Worm (Caenorhabditis elegans) whole organism, young adult: ENCODE measurements around the gene Y42A5A.5.

ENCODE experiments used
- B0035.1 ChIP-seq: sonication (generic microtip); optimal IDR thresholded peaks from 2 replicates; lab custom pipeline; 2016; ENCODE audit warnings: missing genetic modification characterization, mild to moderate bottlenecking, missing compliant biosample characterization, missing genotype, missing genetic modification reagents
- B0336.3 ChIP-seq: fragments of 200-800 bp; sonication (Bioruptor generic); IDR thresholded peaks from 2 replicates; pipeline ENCODE4 v1.3.6; 2022; ENCODE audit warnings: missing genetic modification characterization, missing compliant biosample characterization
- F22D6.2 ChIP-seq: sonication (generic microtip); optimal IDR thresholded peaks from 2 replicates; lab custom pipeline; 2016; ENCODE audit warnings: mild to moderate bottlenecking, missing genetic modification characterization, missing compliant biosample characterization
- F33H1.4 ChIP-seq: fragments of 200-800 bp; sonication (Bioruptor generic); IDR thresholded peaks from 2 replicates; pipeline ENCODE4 v1.3.6; 2022; ENCODE audit warnings: missing genetic modification reagents, missing genetic modification characterization, missing compliant biosample characterization
- F37B4.10 ChIP-seq: fragments of 200-800 bp; sonication (Bioruptor generic); IDR thresholded peaks from 2 replicates; pipeline ENCODE4 v1.3.6; 2022; ENCODE audit warnings: missing genetic modification characterization, missing compliant biosample characterization
- F49E8.2 ChIP-seq: sonication (generic microtip); optimal IDR thresholded peaks from 3 replicates; lab custom pipeline; 2017; ENCODE audit warnings: missing genetic modification characterization, mild to moderate bottlenecking, missing compliant biosample characterization, antibody characterized with exemption, moderate library complexity; ENCODE audit not compliant: insufficient read depth
- F57A8.1 ChIP-seq: fragments of 200-800 bp; sonication (Bioruptor generic); optimal IDR thresholded peaks from 2 replicates; lab custom pipeline; 2018; ENCODE audit warnings: mild to moderate bottlenecking, missing genetic modification characterization, moderate library complexity, missing compliant biosample characterization
- F57C9.4 ChIP-seq: sonication (generic microtip); optimal IDR thresholded peaks from 2 replicates; lab custom pipeline; 2017; ENCODE audit warnings: mild to moderate bottlenecking, missing genetic modification characterization, missing compliant biosample characterization
- T26A5.8 ChIP-seq: sonication (generic microtip); optimal IDR thresholded peaks from 2 replicates; lab custom pipeline; 2016; ENCODE audit warnings: missing genetic modification characterization, missing compliant biosample characterization
- Y53G8AR.9 ChIP-seq: fragments of 200-800 bp; sonication (Bioruptor generic); conservative IDR thresholded peaks from 2 replicates; pipeline ENCODE4 v1.3.6; 2022; ENCODE audit warnings: missing genetic modification reagents, missing genetic modification characterization, missing compliant biosample characterization
- Y67H2A.10 ChIP-seq: fragments of 200-800 bp; sonication (Bioruptor generic); conservative IDR thresholded peaks from 2 replicates; pipeline ENCODE4 v1.3.6; 2022; ENCODE audit warnings: missing genetic modification reagents, missing genetic modification characterization, missing compliant biosample characterization
- ama-1 ChIP-seq, 3 experiments: fragments of 150-350 bp in 1 of 3; sonication (generic microtip) in 2 of 3; optimal IDR thresholded peaks; 2 replicates each; lab custom pipeline; 2014 to 2018; ENCODE audit warnings: missing biosample characterization in 2 of 3, missing genetic modification characterization in 2 of 3, missing genetic modification reagents in 2 of 3
- aptf-3 ChIP-seq: fragments of 200-800 bp; sonication (Bioruptor generic); IDR thresholded peaks from 2 replicates; pipeline ENCODE4 v1.3.6; 2022; ENCODE audit warnings: missing genetic modification characterization, missing compliant biosample characterization
- athp-1 ChIP-seq: sonication (generic microtip); optimal IDR thresholded peaks from 2 replicates; lab custom pipeline; 2017; ENCODE audit warnings: mild to moderate bottlenecking, missing genetic modification characterization, missing compliant biosample characterization
- attf-5 ChIP-seq: fragments of 200-800 bp; sonication (Bioruptor generic); optimal IDR thresholded peaks from 2 replicates; lab custom pipeline; 2018; ENCODE audit warnings: mild to moderate bottlenecking, missing genetic modification characterization, missing compliant biosample characterization
- ccch-3 ChIP-seq: fragments of 200-800 bp; sonication (Bioruptor generic); optimal IDR thresholded peaks from 2 replicates; lab custom pipeline; 2018; ENCODE audit warnings: mild to moderate bottlenecking, missing genetic modification characterization, missing compliant biosample characterization
- cebp-2 ChIP-seq: fragments of 200-800 bp; sonication (Bioruptor generic); IDR thresholded peaks from 2 replicates; pipeline ENCODE4 v1.3.6; 2022; ENCODE audit warnings: missing genetic modification characterization, missing compliant biosample characterization
- ceh-100 ChIP-seq: fragments of 200-800 bp; sonication (Bioruptor generic); IDR thresholded peaks from 2 replicates; pipeline ENCODE4 v1.3.6; 2022; ENCODE audit warnings: missing genetic modification reagents, missing genetic modification characterization, missing compliant biosample characterization
- ceh-91 ChIP-seq: fragments of 200-800 bp; sonication (Bioruptor generic); IDR thresholded peaks from 2 replicates; pipeline ENCODE4 v1.3.6; 2022; ENCODE audit warnings: missing genetic modification reagents, missing genetic modification characterization, missing compliant biosample characterization
- dox-1 ChIP-seq: fragments of 200-800 bp; sonication (Bioruptor generic); IDR thresholded peaks from 2 replicates; pipeline ENCODE4 v1.3.6; 2022; ENCODE audit warnings: missing genetic modification reagents, missing genetic modification characterization, missing compliant biosample characterization
- dpff-1 ChIP-seq: sonication (generic microtip); optimal IDR thresholded peaks from 2 replicates; lab custom pipeline; 2017; ENCODE audit warnings: mild to moderate bottlenecking, missing genetic modification characterization, missing compliant biosample characterization
- dpl-1 ChIP-seq: fragments of 150-350 bp; optimal IDR thresholded peaks from 2 replicates; lab custom pipeline; 2014; ENCODE audit warnings: missing biosample characterization, missing genetic modification reagents, missing genetic modification characterization
- efl-1 ChIP-seq: fragments of 150-350 bp; optimal IDR thresholded peaks from 2 replicates; lab custom pipeline; 2014; ENCODE audit warnings: missing biosample characterization, missing genetic modification reagents, missing genetic modification characterization
- ekl-4 ChIP-seq: fragments of 200-800 bp; sonication (Bioruptor generic); IDR thresholded peaks from 2 replicates; pipeline ENCODE4 v1.3.6; 2022; ENCODE audit warnings: missing genetic modification reagents, missing genetic modification characterization, missing compliant biosample characterization
- ets-4 ChIP-seq: fragments of 200-800 bp; sonication (Bioruptor generic); optimal IDR thresholded peaks from 2 replicates; lab custom pipeline; 2018; ENCODE audit warnings: mild to moderate bottlenecking, missing genetic modification characterization, missing compliant biosample characterization
- hmg-1.2 ChIP-seq: fragments of 200-800 bp; sonication (Bioruptor generic); IDR thresholded peaks from 2 replicates; pipeline ENCODE4 v1.3.6; 2022; ENCODE audit warnings: missing genetic modification reagents, missing genetic modification characterization, missing compliant biosample characterization
- let-607 ChIP-seq, 2 experiments: fragments of 200-800 bp in 1 of 2; sonication (Bioruptor generic) in 1 of 2; sonication (generic microtip) in 1 of 2; optimal IDR thresholded peaks; 2 replicates each; lab custom pipeline; 2016 to 2018; ENCODE audit warnings: mild to moderate bottlenecking in 2 of 2, missing compliant biosample characterization in 2 of 2, missing genetic modification characterization in 2 of 2, moderate library complexity in 2 of 2, missing genotype in 1 of 2
- lin-35 ChIP-seq, 3 experiments: fragments of 150-350 bp in 2 of 3; sonication (generic microtip) in 1 of 3; optimal IDR thresholded peaks; 2 replicates each; lab custom pipeline; 2014 to 2018; ENCODE audit warnings: missing biosample characterization in 3 of 3, missing genetic modification characterization in 3 of 3, missing genetic modification reagents in 3 of 3
- lir-1 ChIP-seq: fragments of 200-800 bp; sonication (Bioruptor generic); conservative IDR thresholded peaks from 2 replicates; pipeline ENCODE4 v1.3.6; 2022; ENCODE audit warnings: missing genetic modification reagents, missing genetic modification characterization, missing compliant biosample characterization
- madf-10 ChIP-seq: sonication (generic microtip); optimal IDR thresholded peaks from 2 replicates; lab custom pipeline; 2016; ENCODE audit warnings: mild to moderate bottlenecking, missing genetic modification characterization, missing compliant biosample characterization
- madf-6 ChIP-seq: fragments of 200-800 bp; sonication (Bioruptor generic); IDR thresholded peaks from 2 replicates; pipeline ENCODE4 v1.3.6; 2022; ENCODE audit warnings: missing genetic modification reagents, missing genetic modification characterization, missing compliant biosample characterization
- madf-8 ChIP-seq: fragments of 200-800 bp; sonication (Bioruptor generic); conservative IDR thresholded peaks from 2 replicates; pipeline ENCODE4 v1.3.6; 2022; ENCODE audit warnings: missing genetic modification reagents, missing genetic modification characterization, missing compliant biosample characterization
- mxl-1 ChIP-seq: sonication (generic microtip); optimal IDR thresholded peaks from 2 replicates; lab custom pipeline; 2016; ENCODE audit warnings: missing genetic modification characterization, missing compliant biosample characterization
- nfya-1 ChIP-seq: sonication (generic microtip); optimal IDR thresholded peaks from 2 replicates; lab custom pipeline; 2017; ENCODE audit warnings: antibody characterized with exemption, missing compliant biosample characterization, missing genetic modification characterization, borderline replicate concordance; ENCODE audit not compliant: insufficient read depth
- nhr-179 ChIP-seq: sonication (generic microtip); optimal IDR thresholded peaks from 2 replicates; lab custom pipeline; 2016; ENCODE audit warnings: mild to moderate bottlenecking, missing genetic modification characterization, missing compliant biosample characterization
- nhr-90 ChIP-seq: sonication (generic microtip); optimal IDR thresholded peaks from 2 replicates; lab custom pipeline; 2016; ENCODE audit warnings: missing genotype, mild to moderate bottlenecking, missing genetic modification characterization, missing compliant biosample characterization
- pbrm-1 ChIP-seq: fragments of 200-800 bp; sonication (Bioruptor generic); IDR thresholded peaks from 2 replicates; pipeline ENCODE4 v1.3.6; 2022; ENCODE audit warnings: missing genetic modification reagents, missing genetic modification characterization, missing compliant biosample characterization
- repo-1 ChIP-seq: sonication (generic microtip); optimal IDR thresholded peaks from 2 replicates; lab custom pipeline; 2017; ENCODE audit warnings: mild to moderate bottlenecking, missing genetic modification characterization, missing compliant biosample characterization
- snpc-1.3 ChIP-seq: sonication (generic microtip); optimal IDR thresholded peaks from 2 replicates; lab custom pipeline; 2017; ENCODE audit warnings: missing genetic modification characterization, mild to moderate bottlenecking, missing compliant biosample characterization, antibody characterized with exemption, moderate library complexity, missing genotype, missing genetic modification reagents; ENCODE audit not compliant: insufficient read depth
- snpc-3.4 ChIP-seq: sonication (generic microtip); optimal IDR thresholded peaks from 2 replicates; lab custom pipeline; 2017; ENCODE audit warnings: missing genetic modification characterization, mild to moderate bottlenecking, missing compliant biosample characterization, antibody characterized with exemption, moderate library complexity, missing genotype, missing genetic modification reagents
- sptf-2 ChIP-seq: fragments of 200-800 bp; sonication (Bioruptor generic); optimal IDR thresholded peaks from 2 replicates; lab custom pipeline; 2018; ENCODE audit warnings: mild to moderate bottlenecking, missing genetic modification characterization, missing compliant biosample characterization
- xnd-1 ChIP-seq: sonication (generic microtip); optimal IDR thresholded peaks from 2 replicates; lab custom pipeline; 2016; ENCODE audit warnings: missing genotype, missing genetic modification reagents, missing genetic modification characterization, missing compliant biosample characterization
- zim-3 ChIP-seq: sonication (generic microtip); optimal IDR thresholded peaks from 2 replicates; lab custom pipeline; 2017; ENCODE audit warnings: mild to moderate bottlenecking, missing genetic modification characterization, moderate library complexity, missing compliant biosample characterization
- ztf-26 ChIP-seq: sonication (generic microtip); optimal IDR thresholded peaks from 2 replicates; lab custom pipeline; 2017; ENCODE audit warnings: missing genetic modification characterization, missing compliant biosample characterization
- ztf-28 ChIP-seq: fragments of 200-800 bp; sonication (Bioruptor generic); IDR thresholded peaks from 2 replicates; pipeline ENCODE4 v1.3.6; 2022; ENCODE audit warnings: missing genetic modification reagents, missing genetic modification characterization, missing compliant biosample characterization
- ztf-3 ChIP-seq: fragments of 200-800 bp; sonication (Bioruptor generic); optimal IDR thresholded peaks from 2 replicates; lab custom pipeline; 2018; ENCODE audit warnings: mild to moderate bottlenecking, missing genetic modification characterization, missing compliant biosample characterization

Gene Y42A5A.5

DNA sequence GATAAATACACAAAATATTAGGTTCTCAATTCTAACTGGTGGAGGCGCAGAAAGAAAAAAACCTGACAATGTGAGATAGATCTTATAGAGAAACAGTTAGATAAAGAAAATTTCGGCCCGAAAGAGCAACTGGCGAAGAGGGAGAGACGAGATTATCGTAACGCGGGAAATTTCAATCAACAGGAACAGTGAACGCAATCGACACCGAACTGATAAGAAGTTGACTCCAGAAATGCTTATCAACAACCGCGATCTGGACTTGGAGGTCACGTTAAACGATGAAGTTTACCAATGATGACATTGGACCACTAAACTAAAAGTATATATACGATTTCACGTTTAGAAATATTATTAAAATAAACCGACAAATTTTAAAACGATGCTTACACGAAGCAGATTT is 33.1 kb downstream of the Y42A5A.5 start (continued):
- TF ChIP-seq attf-5 (GFP tag; lab: Kevin White, UChicago) = no peak
- no peak for TF ChIP-seq F57A8.1
- peak; percentile 24 for TF ChIP-seq F33H1.4 (GFP tag; lab: Robert Waterston, UW)
- TF ChIP-seq nhr-90 (tag; lab: Kevin White, UChicago) = peak; percentile 15
- TF ChIP-seq mxl-1 = no peak
- peak; percentile 73 for TF ChIP-seq ama-1 (optimal IDR thresholded peaks at IDR 0.05; lab: Kevin White, UChicago)
- TF ChIP-seq ama-1 (GFP tag; optimal IDR thresholded peaks at IDR 0.05; lab: Kevin White, UChicago) = no peak
- peak; percentile 92 for TF ChIP-seq cebp-2 (GFP tag; lab: Robert Waterston, UW)
- TF ChIP-seq snpc-3.4 (tag; lab: Kevin White, UChicago) = peak; percentile 81
- no peak for TF ChIP-seq ztf-28 (GFP tag; lab: Robert Waterston, UW)
- TF ChIP-seq Y67H2A.10 = no peak
- peak; percentile 65 for TF ChIP-seq dox-1
- no peak for TF ChIP-seq nfya-1 (tag; lab: Kevin White, UChicago)
- TF ChIP-seq ceh-100 (GFP tag; lab: Robert Waterston, UW) = peak; percentile 71
- no peak for TF ChIP-seq ccch-3 (GFP tag; lab: Kevin White, UChicago)
- peak; percentile 47 for TF ChIP-seq zim-3 (tag; lab: Kevin White, UChicago)
- peak; percentile 79 for TF ChIP-seq pbrm-1
- TF ChIP-seq B0035.1 (tag; lab: Kevin White, UChicago) = peak; percentile 24
- TF ChIP-seq lir-1 (GFP tag; lab: Robert Waterston, UW) = no peak
- peak; percentile 72 for TF ChIP-seq athp-1 (tag; lab: Kevin White, UChicago)
- TF ChIP-seq hmg-1.2 = peak; percentile 34; the same call in 1 of the 2 replicates
- peak; percentile 95 for TF ChIP-seq ekl-4 (GFP tag; lab: Robert Waterston, UW)
- peak; percentile 73 for TF ChIP-seq T26A5.8 (tag; lab: Kevin White, UChicago)
- no peak for TF ChIP-seq F22D6.2 (tag; lab: Kevin White, UChicago)
- TF ChIP-seq Y53G8AR.9 (GFP tag; lab: Robert Waterston, UW) = peak; percentile 95
- TF ChIP-seq F49E8.2 (tag; lab: Kevin White, UChicago) = peak; percentile 96
- TF ChIP-seq aptf-3 (GFP tag; lab: Robert Waterston, UW) = peak; percentile 90
- TF ChIP-seq ztf-3 (GFP tag; lab: Kevin White, UChicago) = no peak
- peak in 1 of 2 experiments; percentile 19 for TF ChIP-seq let-607 (tag; optimal IDR thresholded peaks at IDR 0.05; lab: Kevin White, UChicago)
- TF ChIP-seq dpff-1 = no peak
- TF ChIP-seq madf-10 (tag; lab: Kevin White, UChicago) = peak; percentile 31
- TF ChIP-seq, all 124 proteins: peak for 74

DNA sequence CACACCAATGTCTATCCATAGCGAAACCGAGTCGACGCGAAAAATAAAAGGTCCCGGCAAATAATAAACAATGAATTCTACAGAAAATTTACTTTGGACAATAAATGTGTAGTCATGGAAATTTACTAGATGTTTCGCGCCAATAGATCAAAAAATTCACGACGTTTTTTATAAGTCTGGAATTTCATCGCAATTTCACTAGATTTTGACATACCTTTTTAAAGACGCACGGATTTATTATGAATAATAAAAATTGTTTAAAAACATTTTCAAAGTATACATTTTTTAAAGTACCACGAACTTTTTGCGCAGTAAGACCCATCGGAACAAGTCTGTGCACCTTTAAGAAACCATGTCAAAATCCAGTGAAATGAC is 33.5 kb downstream of the Y42A5A.5 start:
- TF ChIP-seq ceh-91 (no peak), F57A8.1 (no peak), ets-4 (GFP tag; lab: Kevin White, UChicago) (no peak), Y53G8AR.9 (GFP tag; lab: Robert Waterston, UW) (no peak), madf-6 (GFP tag; lab: Robert Waterston, UW) (peak; percentile 87), mxl-1 (no peak), dpff-1 (peak; percentile 78), snpc-3.4 (tag; lab: Kevin White, UChicago) (no peak), F33H1.4 (GFP tag; lab: Robert Waterston, UW) (no peak), F57C9.4 (no peak), lin-35 (GFP tag; optimal IDR thresholded peaks at IDR 0.05; lab: Kevin White, UChicago) (peak in 1 of 3 experiments; percentile 16), ztf-28 (GFP tag; lab: Robert Waterston, UW) (no peak), efl-1 (peak; percentile 65), F37B4.10 (no peak), dpl-1 (GFP tag; lab: Kevin White, UChicago) (no peak), madf-8 (peak; percentile 64), ztf-26 (peak; percentile 11), snpc-1.3 (tag; lab: Kevin White, UChicago) (peak; percentile 6), xnd-1 (peak; percentile 76), ztf-3 (GFP tag; lab: Kevin White, UChicago) (no peak), repo-1 (tag; lab: Kevin White, UChicago) (no peak), sptf-2 (GFP tag; lab: Kevin White, UChicago) (no peak), B0336.3 (GFP tag; lab: Robert Waterston, UW) (no peak), nhr-179 (tag; lab: Kevin White, UChicago) (no peak)
